Worm (Caenorhabditis elegans) whole organism, L3 larva: ENCODE results near the gene nsy-1.

Experiments
- ama-1 ChIP-seq: fragments of 150-350 bp; optimal IDR thresholded peaks from 2 replicates; lab custom pipeline; 2018
- ceh-16 ChIP-seq: sonication (generic microtip); optimal IDR thresholded peaks from 2 replicates; lab custom pipeline; 2017; ENCODE audit warnings: missing biosample characterization, missing genetic modification characterization
- ceh-28 ChIP-seq: fragments of 150-350 bp; optimal IDR thresholded peaks from 2 replicates; lab custom pipeline; 2014; ENCODE audit warnings: missing biosample characterization, missing genetic modification reagents, missing genetic modification characterization
- ceh-82 ChIP-seq: fragments of 150-350 bp; optimal IDR thresholded peaks from 2 replicates; lab custom pipeline; 2014; ENCODE audit warnings: missing biosample characterization, missing genetic modification characterization
- ceh-9 ChIP-seq: sonication (generic microtip); optimal IDR thresholded peaks from 2 replicates; lab custom pipeline; 2018; ENCODE audit warnings: missing biosample characterization, missing genetic modification characterization
- daf-12 ChIP-seq: fragments of 150-350 bp; optimal IDR thresholded peaks from 2 replicates; lab custom pipeline; 2014; ENCODE audit warnings: missing biosample characterization, missing genetic modification reagents, missing genetic modification characterization
- egl-27 ChIP-seq: sonication (generic microtip); optimal IDR thresholded peaks from 4 replicates; lab custom pipeline; 2017; ENCODE audit warnings: missing biosample characterization, missing genetic modification reagents, missing genetic modification characterization
- egl-5 ChIP-seq: fragments of 150-350 bp; optimal IDR thresholded peaks from 2 replicates; lab custom pipeline; 2017; ENCODE audit warnings: missing biosample characterization, missing genetic modification reagents, missing genetic modification characterization, inconsistent platforms
- elt-1 ChIP-seq: fragments of 150-350 bp; optimal IDR thresholded peaks from 2 replicates; lab custom pipeline; 2014; ENCODE audit warnings: missing biosample characterization, missing genetic modification characterization
- eor-1 ChIP-seq, 2 experiments: fragments of 150-350 bp; optimal IDR thresholded peaks; 2 replicates each; lab custom pipeline; 2014 to 2018; ENCODE audit warnings: missing biosample characterization in 2 of 2, missing genetic modification characterization in 2 of 2
- fkh-10 ChIP-seq: sonication (generic microtip); optimal IDR thresholded peaks from 2 replicates; lab custom pipeline; 2017; ENCODE audit warnings: missing biosample characterization, missing genetic modification reagents, missing genetic modification characterization
- fkh-2 ChIP-seq: fragments of 150-350 bp; optimal IDR thresholded peaks from 2 replicates; lab custom pipeline; 2014; ENCODE audit warnings: missing biosample characterization, missing genetic modification reagents, missing genetic modification characterization
- jun-1 ChIP-seq: fragments of 150-350 bp; optimal IDR thresholded peaks from 2 replicates; lab custom pipeline; 2014; ENCODE audit warnings: missing biosample characterization, missing genetic modification reagents, missing genetic modification characterization
- lin-15B ChIP-seq: fragments of 150-350 bp; optimal IDR thresholded peaks from 2 replicates; lab custom pipeline; 2014; ENCODE audit warnings: missing biosample characterization, missing genetic modification characterization
- lin-39 ChIP-seq: fragments of 150-350 bp; optimal IDR thresholded peaks from 2 replicates; lab custom pipeline; 2018; ENCODE audit warnings: missing biosample characterization, missing genetic modification reagents, missing genetic modification characterization
- lsy-12 ChIP-seq: sonication (generic microtip); optimal IDR thresholded peaks from 2 replicates; lab custom pipeline; 2016; ENCODE audit warnings: mild to moderate bottlenecking, missing genetic modification characterization, missing compliant biosample characterization
- mdl-1 ChIP-seq: fragments of 150-350 bp; optimal IDR thresholded peaks from 2 replicates; lab custom pipeline; 2014; ENCODE audit warnings: missing biosample characterization, missing genetic modification characterization
- nhr-11 ChIP-seq: fragments of 150-350 bp; optimal IDR thresholded peaks from 2 replicates; lab custom pipeline; 2014; ENCODE audit warnings: missing biosample characterization, missing genetic modification characterization
- nhr-12 ChIP-seq: fragments of 150-350 bp; optimal IDR thresholded peaks from 2 replicates; lab custom pipeline; 2014; ENCODE audit warnings: missing biosample characterization, missing genetic modification characterization
- nhr-23 ChIP-seq: fragments of 150-350 bp; optimal IDR thresholded peaks from 2 replicates; lab custom pipeline; 2014; ENCODE audit warnings: missing biosample characterization, missing genetic modification reagents, missing genetic modification characterization
- nhr-25 ChIP-seq: sonication (generic microtip); optimal IDR thresholded peaks from 2 replicates; lab custom pipeline; 2017; ENCODE audit warnings: missing biosample characterization, missing genetic modification characterization
- nhr-43 ChIP-seq: sonication (generic microtip); optimal IDR thresholded peaks from 2 replicates; lab custom pipeline; 2016; ENCODE audit warnings: mild to moderate bottlenecking, missing genetic modification characterization, missing compliant biosample characterization; ENCODE audit not compliant: poor library complexity, severe bottlenecking
- nhr-76 ChIP-seq: fragments of 150-350 bp; sonication (generic microtip); optimal IDR thresholded peaks from 5 replicates; lab custom pipeline; 2014; ENCODE audit warnings: missing biosample characterization, missing genetic modification characterization
- nhr-77 ChIP-seq: fragments of 150-350 bp; optimal IDR thresholded peaks from 2 replicates; lab custom pipeline; 2014; ENCODE audit warnings: missing biosample characterization, missing genetic modification characterization
- pha-4 ChIP-seq: fragments of 150-350 bp; optimal IDR thresholded peaks from 2 replicates; lab custom pipeline; 2014; ENCODE audit warnings: missing biosample characterization, missing genetic modification reagents, missing genetic modification characterization
- sea-2 ChIP-seq: fragments of 150-350 bp; sonication (generic microtip); optimal IDR thresholded peaks from 4 replicates; lab custom pipeline; 2014; ENCODE audit warnings: missing biosample characterization, missing genetic modification reagents, missing genetic modification characterization
- skn-1 ChIP-seq: fragments of 150-350 bp; optimal IDR thresholded peaks from 2 replicates; lab custom pipeline; 2014; ENCODE audit warnings: missing biosample characterization, missing genetic modification characterization
- snpc-4 ChIP-seq: fragments of 150-350 bp; optimal IDR thresholded peaks from 2 replicates; lab custom pipeline; 2014; ENCODE audit warnings: missing biosample characterization, missing genetic modification characterization
- unc-39 ChIP-seq: sonication (generic microtip); optimal IDR thresholded peaks from 4 replicates; lab custom pipeline; 2017; ENCODE audit warnings: missing biosample characterization, missing genetic modification characterization
- unc-62 ChIP-seq: fragments of 150-350 bp; sonication (generic microtip); optimal IDR thresholded peaks from 4 replicates; lab custom pipeline; 2014; ENCODE audit warnings: missing biosample characterization, missing genetic modification reagents, missing genetic modification characterization
- zag-1 ChIP-seq: fragments of 150-350 bp; optimal IDR thresholded peaks from 2 replicates; lab custom pipeline; 2014; ENCODE audit warnings: missing biosample characterization, missing genetic modification characterization
- ztf-11 ChIP-seq: fragments of 150-350 bp; optimal IDR thresholded peaks from 2 replicates; lab custom pipeline; 2014; ENCODE audit warnings: missing biosample characterization, missing genetic modification characterization
- ztf-4 ChIP-seq: fragments of 150-350 bp; optimal IDR thresholded peaks from 2 replicates; lab custom pipeline; 2014; ENCODE audit warnings: missing biosample characterization, missing genetic modification characterization

The nsy-1 gene

DNA sequence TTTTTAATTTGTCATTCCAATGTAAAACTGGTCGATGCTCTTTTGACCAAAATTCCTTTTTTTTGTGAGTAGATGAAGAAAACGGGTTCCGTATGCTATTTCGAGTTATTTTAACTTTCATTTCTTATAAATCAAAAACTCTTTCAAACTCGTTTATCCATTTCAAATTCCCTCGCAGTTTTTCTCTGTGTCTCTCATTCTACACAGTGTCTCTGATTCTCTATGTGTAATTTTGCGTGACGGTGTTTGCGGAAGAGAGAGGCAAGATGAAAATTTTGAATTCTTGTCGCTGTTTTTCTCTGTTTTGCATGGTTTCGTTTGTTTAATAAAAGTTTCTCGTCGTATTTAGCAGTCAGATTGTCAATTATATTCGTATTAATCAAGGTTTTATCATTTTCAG is 23.4 kb upstream of the nsy-1 start, which contains the start of gene citk-2 (continued):
- TF ChIP-seq nhr-77 (tag; lab: Kevin White, UChicago), result no peak
- no peak for TF ChIP-seq zag-1 (tag; lab: Kevin White, UChicago)
- no peak for TF ChIP-seq fkh-2 (tag; lab: Kevin White, UChicago)
- peak; percentile 75 for TF ChIP-seq ceh-82 (tag; lab: Kevin White, UChicago)

DNA sequence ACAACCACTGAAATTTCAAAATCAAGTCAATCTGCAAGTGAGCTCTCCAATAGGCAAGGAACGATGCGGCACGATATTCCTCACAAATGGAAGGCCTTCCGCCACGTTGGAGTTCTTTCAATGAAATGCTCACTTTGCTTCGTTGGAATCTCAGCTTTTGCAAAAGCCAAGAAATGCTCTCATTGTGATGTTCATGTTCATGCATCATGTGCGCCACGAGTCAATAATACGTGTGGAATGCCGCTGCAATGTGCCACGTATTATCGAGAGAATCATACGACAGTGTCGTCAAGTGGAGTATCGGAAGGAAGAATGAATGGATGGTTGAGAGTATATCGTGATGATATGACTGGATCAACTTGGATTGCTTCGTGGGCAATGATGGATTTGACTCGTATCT is 20.7 kb upstream of the nsy-1 start:
- no peak for TF ChIP-seq eor-1 (tag; optimal IDR thresholded peaks at IDR 0.05; lab: Kevin White, UChicago)

DNA sequence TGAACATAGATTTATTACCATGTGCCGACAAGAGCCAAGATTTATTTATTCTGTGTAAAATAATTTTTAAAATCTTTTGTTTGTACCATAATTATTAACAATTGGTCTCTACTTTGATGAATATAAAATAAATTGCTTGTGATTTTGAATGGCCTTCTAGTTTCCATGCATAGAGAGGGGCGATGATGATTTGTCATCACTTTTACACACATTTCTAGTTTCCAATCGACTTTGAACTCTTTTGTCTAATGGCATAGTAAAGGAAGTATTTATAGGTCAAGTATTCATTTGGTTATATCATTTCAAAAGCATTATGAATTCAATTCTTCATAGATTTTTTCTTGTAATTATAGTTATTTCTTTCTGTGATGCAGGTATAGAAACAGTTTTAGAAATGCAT is 18.9 kb upstream of the nsy-1 start, which contains the start of gene F59A6.10:
F59A6.10 (plus strand) TSS at position 301 of the 400 bp plus-strand sequence.
- no peak for TF ChIP-seq pha-4
- no peak for TF ChIP-seq ceh-9
- TF ChIP-seq lsy-12 (tag; lab: Kevin White, UChicago), result no peak
- no peak for TF ChIP-seq ztf-4 (tag; lab: Kevin White, UChicago)
- TF ChIP-seq nhr-23, result no peak
- no peak for TF ChIP-seq nhr-76 (tag; lab: Kevin White, UChicago)
- TF ChIP-seq daf-12, result no peak
- TF ChIP-seq skn-1, result no peak

DNA sequence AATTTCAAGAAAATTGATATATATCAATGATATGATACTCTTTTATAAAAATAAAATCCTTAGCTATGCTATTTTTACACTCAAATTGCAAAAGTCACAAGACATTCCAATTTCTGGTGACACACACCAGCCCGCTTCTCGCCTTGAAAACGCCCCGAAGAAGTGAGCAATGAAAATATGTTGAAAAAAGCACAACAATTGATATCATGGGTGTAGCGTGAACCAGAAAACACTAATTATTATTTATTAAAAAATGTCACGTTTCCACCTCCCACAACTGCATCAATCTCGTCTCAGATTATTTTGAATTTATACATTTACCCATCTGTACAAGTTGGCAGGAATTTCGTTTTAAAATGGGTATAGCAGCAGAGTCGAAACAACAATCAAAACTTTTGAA is 17.8 kb upstream of the nsy-1 start, which contains the start of gene F59A6.4:
F59A6.4 (plus strand) TSS at position 301 of the 400 bp plus-strand sequence.
- TF ChIP-seq ceh-28 (tag; lab: Kevin White, UChicago), result no peak
- no peak for TF ChIP-seq nhr-77 (tag; lab: Kevin White, UChicago)
- TF ChIP-seq nhr-76 (tag; lab: Kevin White, UChicago), result no peak
- TF ChIP-seq lin-39 (tag; lab: Kevin White, UChicago), result no peak
- no peak for TF ChIP-seq nhr-12
- no peak for TF ChIP-seq egl-5 (tag; lab: Kevin White, UChicago)
- no peak for TF ChIP-seq ztf-4 (tag; lab: Kevin White, UChicago)
- no peak for TF ChIP-seq mdl-1
- no peak for TF ChIP-seq nhr-23
- TF ChIP-seq egl-27 (tag; lab: Kevin White, UChicago), result no peak
- TF ChIP-seq ceh-16 (tag; lab: Kevin White, UChicago), result no peak
- no peak for TF ChIP-seq ama-1 (lab: Kevin White, UChicago)
- TF ChIP-seq skn-1, result no peak
- TF ChIP-seq ztf-11 (tag; lab: Kevin White, UChicago), result no peak
- no peak for TF ChIP-seq nhr-43

DNA sequence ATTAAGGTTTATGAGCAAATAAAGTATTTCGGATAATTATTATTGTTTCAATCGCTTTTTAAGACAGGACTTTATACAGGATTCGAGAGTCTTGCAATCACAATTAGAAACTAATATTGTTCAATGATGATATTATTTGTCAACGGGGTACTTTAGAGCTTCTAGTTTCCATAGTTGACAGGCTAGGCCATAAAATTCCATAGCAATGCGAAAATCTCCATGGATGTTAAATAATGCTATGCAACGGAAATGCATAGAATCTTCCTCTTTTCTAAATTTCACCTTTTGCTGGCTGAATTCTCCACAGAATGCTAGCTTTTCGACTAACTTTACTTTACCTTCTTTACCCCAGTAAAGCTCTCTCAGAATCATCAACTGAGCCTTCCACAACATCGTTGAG is 14.5 kb upstream of the nsy-1 start, which contains the start of gene F59A6.3:
F59A6.3 (plus strand) TSS at position 301 of the 400 bp plus-strand sequence.
- no peak for TF ChIP-seq nhr-76 (tag; lab: Kevin White, UChicago)
- no peak for TF ChIP-seq lin-15B (tag; lab: Kevin White, UChicago)
- TF ChIP-seq nhr-25 (tag; lab: Kevin White, UChicago), result no peak
- TF ChIP-seq fkh-2 (tag; lab: Kevin White, UChicago), result no peak
- TF ChIP-seq jun-1 (tag; lab: Kevin White, UChicago), result no peak
- TF ChIP-seq ceh-9, result no peak
- no peak for TF ChIP-seq nhr-11
- no peak for TF ChIP-seq ceh-82 (tag; lab: Kevin White, UChicago)
- no peak for TF ChIP-seq ztf-11 (tag; lab: Kevin White, UChicago)
- no peak for TF ChIP-seq egl-27 (tag; lab: Kevin White, UChicago)
- no peak for TF ChIP-seq pha-4
- TF ChIP-seq, all 47 proteins: peak for 0

DNA sequence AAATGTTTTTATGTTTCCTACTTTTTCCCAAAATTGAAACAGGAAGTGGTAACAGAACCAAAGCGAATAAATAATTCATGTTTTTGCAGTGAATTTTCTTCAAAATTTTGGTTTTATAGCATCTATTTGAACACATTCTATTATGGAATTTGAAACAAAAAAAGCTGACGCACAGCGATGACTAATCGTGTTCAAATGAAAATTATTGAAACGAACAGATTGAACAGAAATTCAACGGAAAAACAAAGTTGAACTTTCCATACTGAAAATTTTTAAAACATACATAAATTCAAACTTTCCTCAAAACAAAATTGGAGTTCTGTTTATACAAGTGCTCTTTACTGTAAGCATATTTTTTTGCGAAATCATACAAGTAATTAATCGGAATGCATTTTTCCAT is 10.6 kb upstream of the nsy-1 start, which contains the start of gene F59A6.12:
F59A6.12 (minus strand) TSS at position 101 of the 400 bp plus-strand sequence.
- TF ChIP-seq ztf-11 (tag; lab: Kevin White, UChicago) (no peak), fkh-10 (no peak), ceh-9 (no peak), nhr-11 (no peak), snpc-4 (tag; lab: Kevin White, UChicago) (no peak), eor-1 (tag; optimal IDR thresholded peaks at IDR 0.05; lab: Kevin White, UChicago) (no peak), zag-1 (tag; lab: Kevin White, UChicago) (no peak), lsy-12 (tag; lab: Kevin White, UChicago) (no peak), ama-1 (lab: Kevin White, UChicago) (no peak), elt-1 (tag; lab: Kevin White, UChicago) (no peak), unc-39 (tag; lab: Kevin White, UChicago) (no peak), nhr-76 (tag; lab: Kevin White, UChicago) (no peak), fkh-2 (tag; lab: Kevin White, UChicago) (no peak), nhr-43 (no peak), sea-2 (GFP tag; lab: Kevin White, UChicago) (no peak), unc-62 (no peak), egl-5 (tag; lab: Kevin White, UChicago) (no peak), egl-27 (tag; lab: Kevin White, UChicago) (no peak), nhr-23 (no peak), jun-1 (tag; lab: Kevin White, UChicago) (no peak)
